Worm (Caenorhabditis elegans): ENCODE data around the gene K07C5.9.

Gene K07C5.9

DNA sequence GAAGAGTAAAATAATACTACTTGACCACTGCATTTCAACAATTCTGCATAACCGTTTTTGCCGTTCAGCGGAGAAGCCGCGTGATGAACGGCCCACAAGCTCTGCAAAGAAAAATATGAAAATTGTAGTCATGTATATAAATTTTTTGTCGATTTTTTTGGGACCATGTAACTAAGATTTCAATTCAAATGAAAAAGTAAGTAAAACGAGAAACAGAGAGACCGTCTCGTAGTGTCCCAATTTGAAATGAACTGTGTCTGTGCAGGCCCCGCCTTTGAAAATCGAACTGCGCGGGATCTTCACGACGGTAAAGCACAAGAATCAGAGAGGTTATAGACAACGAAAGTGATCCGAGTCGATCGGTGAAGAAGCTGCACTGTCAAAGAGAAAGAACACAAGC is 17.9 kb downstream of the K07C5.9 start, which contains the start of gene crm-1:
TSS of gene crm-1 (minus strand) at position 101 of the 400 bp plus-strand sequence.
- TF ChIP-seq dao-5 (tag; optimal IDR thresholded peaks at IDR 0.05) (no peak), W03F9.2 (tag; optimal IDR thresholded peaks at IDR 0.05) (no peak), him-1 (tag; optimal IDR thresholded peaks at IDR 0.05) (no peak)

DNA sequence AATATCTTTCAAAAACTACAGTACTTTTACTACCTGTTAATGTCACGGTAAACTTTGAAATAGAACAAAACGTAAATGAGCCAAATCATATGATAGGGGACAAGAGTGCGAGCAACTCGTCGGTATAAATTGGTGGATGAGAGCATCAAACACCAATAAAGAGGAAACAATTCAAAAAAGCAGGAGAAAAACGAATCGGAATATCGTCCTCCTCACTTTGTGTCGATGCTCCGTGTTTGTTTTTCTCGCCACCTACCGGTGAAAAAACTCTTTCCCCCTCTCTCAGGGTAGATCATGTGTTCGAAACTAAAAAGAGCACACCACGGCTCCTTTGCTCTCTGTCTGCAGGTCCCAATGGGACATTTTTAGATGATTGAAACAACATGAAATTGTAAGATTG is 21.9 kb downstream of the K07C5.9 start:
- TF ChIP-seq him-1 (tag; optimal IDR thresholded peaks at IDR 0.05) (no peak), W03F9.2 (tag; optimal IDR thresholded peaks at IDR 0.05) (no peak), dao-5 (tag; optimal IDR thresholded peaks at IDR 0.05) (no peak)

DNA sequence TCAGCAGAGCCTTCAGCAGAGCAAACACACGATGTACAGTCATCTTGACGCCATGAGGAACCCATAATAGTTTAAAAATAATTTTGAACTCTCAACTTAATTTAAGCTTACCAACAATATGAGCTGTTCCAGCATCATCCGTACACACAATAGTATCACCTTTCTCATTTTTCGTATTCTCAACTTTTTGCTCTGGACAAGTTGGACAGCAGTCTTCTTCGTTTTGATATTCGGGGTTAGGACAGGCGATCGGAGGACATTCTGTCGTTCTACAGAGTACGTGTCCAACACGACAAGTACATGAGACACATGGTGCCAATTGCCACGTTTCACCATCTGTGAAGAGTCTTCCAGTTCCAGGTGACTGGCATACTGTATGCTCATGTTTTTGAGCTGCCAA is 26.4 kb downstream of the K07C5.9 start:
- TF ChIP-seq W03F9.2 (tag; optimal IDR thresholded peaks at IDR 0.05) (no peak), him-1 (tag; optimal IDR thresholded peaks at IDR 0.05) (no peak), dao-5 (tag; optimal IDR thresholded peaks at IDR 0.05) (no peak)

DNA sequence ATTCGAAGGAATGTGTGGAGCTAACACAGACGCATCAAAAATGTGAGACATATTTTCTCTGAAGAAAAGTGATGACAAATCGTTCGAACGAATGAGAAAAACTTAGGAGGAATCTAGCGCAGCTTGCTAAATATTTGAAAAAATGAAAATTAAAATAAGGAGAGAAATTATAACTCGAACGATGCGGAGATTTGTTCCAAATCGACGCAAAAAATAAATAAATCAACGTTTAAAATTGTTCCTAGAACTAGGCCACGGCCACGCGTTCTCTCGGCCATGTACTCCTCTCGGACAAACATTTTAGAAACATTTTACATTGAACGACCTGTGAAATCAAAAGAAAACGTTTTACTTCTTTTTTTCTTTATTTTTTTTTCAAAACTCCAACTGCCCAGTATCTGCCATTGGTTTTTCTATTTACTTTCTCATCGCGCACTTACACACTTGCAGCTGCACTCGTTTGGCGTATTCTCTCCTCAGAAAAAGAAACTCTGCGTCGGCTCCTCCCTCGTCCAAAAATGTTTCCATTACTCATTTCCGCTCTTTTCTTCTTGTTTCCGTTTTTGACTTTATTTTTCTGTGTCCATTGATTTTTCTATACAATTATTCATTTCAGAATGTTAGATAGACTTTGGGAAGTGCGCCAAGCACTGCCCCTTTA is 29.7 kb downstream of the K07C5.9 start, which contains the start of the genes gna-1 and B0024.13:
TSS of gene gna-1 (minus strand) at position 51 of the 661 bp plus-strand sequence.
TSS of gene B0024.13 (plus strand) at position 611 of the 661 bp plus-strand sequence.
- TF ChIP-seq W03F9.2 (tag; optimal IDR thresholded peaks at IDR 0.05): no peak
- TF ChIP-seq dao-5 (tag; optimal IDR thresholded peaks at IDR 0.05): no peak
- no peak for TF ChIP-seq him-1 (tag; optimal IDR thresholded peaks at IDR 0.05)

DNA sequence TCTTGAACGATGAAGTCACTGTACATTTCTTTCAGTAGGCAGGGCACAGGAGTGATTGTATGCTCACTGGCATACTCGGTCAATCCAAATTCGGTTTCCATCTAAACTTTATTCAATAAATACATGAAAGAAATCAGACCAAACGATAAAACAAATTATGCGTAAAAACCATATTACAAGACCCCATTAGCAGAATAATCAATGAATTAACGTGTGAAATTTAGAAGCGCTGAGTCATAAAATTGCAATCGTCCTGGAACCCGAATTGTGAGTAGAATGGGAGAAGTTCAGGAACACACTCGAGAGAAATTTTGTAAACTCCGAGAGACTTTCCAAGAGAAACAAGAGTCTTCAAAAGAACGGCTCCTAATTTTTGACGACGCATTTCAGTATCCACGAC is 30.5 kb downstream of the K07C5.9 start, which contains the start of gene B0024.11:
TSS of gene B0024.11 (minus strand) at position 101 of the 400 bp plus-strand sequence.
- no peak for TF ChIP-seq dao-5 (tag; optimal IDR thresholded peaks at IDR 0.05)
- no peak for TF ChIP-seq W03F9.2 (tag; optimal IDR thresholded peaks at IDR 0.05)
- TF ChIP-seq him-1 (tag; optimal IDR thresholded peaks at IDR 0.05): no peak

DNA sequence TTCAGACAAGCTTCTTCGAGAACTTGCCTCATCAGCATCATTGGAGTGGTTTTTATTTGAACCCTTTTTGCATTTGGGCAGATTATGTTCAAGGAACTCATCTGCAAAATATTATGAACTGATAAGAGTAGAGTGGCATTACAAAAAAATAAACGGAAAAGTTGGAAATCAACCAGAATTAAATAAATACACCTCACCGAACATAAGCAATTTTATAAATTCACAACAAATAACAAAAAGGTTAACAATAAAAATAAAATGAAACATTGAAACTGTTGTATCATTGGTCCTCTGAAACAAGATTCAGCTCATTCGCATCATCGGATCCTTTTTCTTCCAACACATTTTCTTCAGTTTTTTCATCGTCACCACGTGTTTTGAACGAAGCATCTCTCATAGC is 32.7 kb downstream of the K07C5.9 start, which contains the start of gene asps-1:
TSS of gene asps-1 (minus strand) at position 101 of the 400 bp plus-strand sequence.
- TF ChIP-seq dao-5 (tag; optimal IDR thresholded peaks at IDR 0.05) (no peak), W03F9.2 (tag; optimal IDR thresholded peaks at IDR 0.05) (no peak), him-1 (tag; optimal IDR thresholded peaks at IDR 0.05) (no peak)

DNA sequence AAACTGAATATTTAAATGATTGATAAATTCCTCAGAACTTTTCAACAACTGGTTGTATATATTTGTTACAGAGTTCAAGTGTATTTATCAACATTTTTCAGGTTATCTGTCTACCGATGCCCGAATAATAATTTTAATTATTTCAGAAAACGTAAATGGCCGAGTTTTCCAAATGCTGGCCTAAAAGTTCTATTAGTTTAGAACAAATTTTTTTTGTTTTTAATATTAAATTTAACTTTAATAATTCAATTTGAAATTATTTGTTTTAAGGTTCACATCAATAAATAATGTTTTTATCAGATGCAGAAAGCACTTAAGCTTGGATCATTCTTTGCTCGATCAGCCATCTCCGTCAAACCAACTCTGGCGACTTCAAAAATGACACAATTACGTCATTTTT is 35.6 kb downstream of the K07C5.9 start, which contains the start of gene trx-2:
TSS of gene trx-2 (plus strand) at position 301 of the 400 bp plus-strand sequence.
- TF ChIP-seq W03F9.2 (tag; optimal IDR thresholded peaks at IDR 0.05) (no peak), dao-5 (tag; optimal IDR thresholded peaks at IDR 0.05) (no peak), him-1 (tag; optimal IDR thresholded peaks at IDR 0.05) (no peak)

DNA sequence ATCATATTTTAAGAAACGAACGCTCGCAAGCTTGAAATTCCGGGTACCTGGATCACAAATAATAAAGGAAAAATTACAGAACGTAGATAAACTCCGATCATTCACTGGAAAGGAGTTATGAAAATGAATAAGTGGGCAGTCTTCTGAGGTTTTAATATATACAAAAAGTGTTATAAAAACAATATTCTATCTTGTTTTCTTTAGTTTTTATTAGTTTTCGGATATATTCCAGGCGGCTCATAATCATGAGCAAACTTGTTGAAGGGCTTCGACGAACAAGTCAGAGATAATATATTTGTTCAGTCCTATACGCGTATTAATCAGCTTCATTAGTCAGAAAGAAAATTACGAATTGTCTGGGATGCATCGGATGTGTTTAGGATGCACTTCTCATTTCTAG is 36.0 kb downstream of the K07C5.9 start, which contains the start of gene gcy-6:
TSS of gene gcy-6 (minus strand) at position 101 of the 400 bp plus-strand sequence.
- TF ChIP-seq dao-5 (tag; optimal IDR thresholded peaks at IDR 0.05) (no peak), W03F9.2 (tag; optimal IDR thresholded peaks at IDR 0.05) (no peak), him-1 (tag; optimal IDR thresholded peaks at IDR 0.05) (no peak)

DNA sequence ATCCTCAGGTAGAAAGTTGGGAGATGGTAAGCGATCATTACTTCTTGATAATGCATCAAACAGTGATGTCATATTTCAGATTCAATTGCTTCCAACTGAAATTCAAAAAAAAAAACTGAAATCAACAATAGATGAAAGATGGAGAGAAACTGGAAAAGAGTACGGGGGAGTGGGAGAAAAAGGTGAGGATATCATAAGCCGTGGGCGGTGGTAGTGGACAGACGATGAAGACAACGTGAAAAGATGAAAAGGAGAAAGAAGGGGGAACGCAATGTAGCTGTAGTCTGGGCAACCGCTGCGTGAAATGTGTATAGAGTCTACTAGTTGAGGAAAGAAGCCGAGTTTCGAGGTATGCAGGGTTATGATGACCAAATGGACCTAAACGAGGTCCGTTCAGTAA is 42.7 kb downstream of the K07C5.9 start, which contains the start of gene che-12:
TSS of gene che-12 (minus strand) at position 101 of the 400 bp plus-strand sequence.
- TF ChIP-seq dao-5 (tag; optimal IDR thresholded peaks at IDR 0.05) (no peak), W03F9.2 (tag; optimal IDR thresholded peaks at IDR 0.05) (no peak), him-1 (tag; optimal IDR thresholded peaks at IDR 0.05) (no peak)

DNA sequence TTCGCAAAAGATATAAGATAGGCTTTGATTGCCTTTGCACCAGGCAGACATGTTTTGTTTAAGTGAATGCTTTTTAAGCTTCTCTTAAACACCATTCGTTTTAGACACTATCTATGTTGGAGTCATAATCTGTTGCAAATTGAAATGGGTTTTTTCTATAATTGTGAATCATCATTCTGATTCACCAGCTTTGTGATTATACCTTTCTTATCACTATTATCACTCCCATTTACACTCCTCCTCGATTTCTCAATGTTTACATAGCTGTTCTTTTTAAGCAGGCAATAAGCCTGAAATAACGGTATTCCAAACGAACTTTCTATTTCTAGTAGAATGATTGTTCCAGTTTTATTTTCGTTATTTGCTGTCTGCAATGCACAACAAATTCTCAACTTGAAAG is 52.9 kb downstream of the K07C5.9 start, which contains the start of gene B0024.4:
TSS of gene B0024.4 (plus strand) at position 301 of the 400 bp plus-strand sequence.
- no peak for TF ChIP-seq dao-5 (tag; optimal IDR thresholded peaks at IDR 0.05)
- TF ChIP-seq him-1 (tag; optimal IDR thresholded peaks at IDR 0.05): no peak
- TF ChIP-seq W03F9.2 (tag; optimal IDR thresholded peaks at IDR 0.05): no peak
